Fruit fly (Drosophila melanogaster) whole organism, embryonic: ENCODE data around the gene mRpS11.

Experiments used
- Aef1 ChIP-seq: fragments of 200-800 bp; sonication (Bioruptor generic); IDR thresholded peaks from 3 replicates; pipeline ENCODE4 v1.3.6; 2022; ENCODE audit warnings: missing biosample characterization, missing genetic modification characterization
- Bdp1 ChIP-seq: fragments of 200-800 bp; sonication (Bioruptor generic); optimal IDR thresholded peaks from 3 replicates; lab custom pipeline; 2016; ENCODE audit warnings: missing biosample characterization, missing genetic modification characterization
- C15 ChIP-seq: fragments of 200-800 bp; sonication (Bioruptor generic); IDR thresholded peaks from 3 replicates; pipeline ENCODE4 v1.3.6; 2022; ENCODE audit warnings: missing biosample characterization, missing genetic modification characterization
- CG10147 ChIP-seq: fragments of 200-800 bp; sonication (Bioruptor generic); optimal IDR thresholded peaks from 2 replicates; lab custom pipeline; 2019; ENCODE audit warnings: missing biosample characterization, mild to moderate bottlenecking, missing genetic modification characterization, moderate library complexity
- CG12219 ChIP-seq: fragments of 200-800 bp; sonication (Bioruptor generic); optimal IDR thresholded peaks from 3 replicates; lab custom pipeline; 2018; ENCODE audit warnings: missing biosample characterization, mild to moderate bottlenecking, missing genetic modification characterization
- CG13624 ChIP-seq: fragments of 200-800 bp; sonication (Bioruptor generic); optimal IDR thresholded peaks from 2 replicates; lab custom pipeline; 2016; ENCODE audit warnings: missing biosample characterization, missing genetic modification characterization
- CG15011 ChIP-seq: fragments of 200-800 bp; sonication (Bioruptor generic); optimal IDR thresholded peaks from 3 replicates; lab custom pipeline; 2018; ENCODE audit warnings: missing biosample characterization, mild to moderate bottlenecking, missing genetic modification characterization
- CG15269 ChIP-seq: fragments of 200-800 bp; sonication (Bioruptor generic); optimal IDR thresholded peaks from 2 replicates; lab custom pipeline; 2018; ENCODE audit warnings: missing biosample characterization, mild to moderate bottlenecking, missing genetic modification characterization, moderate library complexity
- CG15696 ChIP-seq: fragments of 200-800 bp; sonication (Bioruptor generic); optimal IDR thresholded peaks from 2 replicates; lab custom pipeline; 2019; ENCODE audit warnings: missing biosample characterization, mild to moderate bottlenecking, missing genetic modification characterization, moderate library complexity
- CG2199 ChIP-seq: fragments of 200-800 bp; sonication (Bioruptor generic); IDR thresholded peaks from 3 replicates; pipeline ENCODE4 v1.3.6; 2022; ENCODE audit warnings: missing biosample characterization, missing genetic modification characterization
- CG32767 ChIP-seq: fragments of 200-800 bp; sonication (Bioruptor generic); IDR thresholded peaks from 2 replicates; pipeline ENCODE4 v1.3.6; 2022; ENCODE audit warnings: missing biosample characterization, missing genetic modification characterization
- CG4360 ChIP-seq: fragments of 200-800 bp; sonication (Bioruptor generic); IDR thresholded peaks from 2 replicates; pipeline ENCODE4 v1.3.6; 2022; ENCODE audit warnings: missing biosample characterization, missing genetic modification characterization
- CG43689 ChIP-seq: fragments of 200-800 bp; sonication (Bioruptor generic); IDR thresholded peaks from 2 replicates; pipeline ENCODE4 v1.3.6; 2022; ENCODE audit warnings: missing biosample characterization, missing genetic modification characterization
- CG6813 ChIP-seq: fragments of 200-800 bp; sonication (Bioruptor generic); optimal IDR thresholded peaks from 2 replicates; lab custom pipeline; 2017; ENCODE audit warnings: missing biosample characterization, missing genetic modification characterization, mild to moderate bottlenecking, moderate library complexity, missing genetic modification reagents
- Camta ChIP-seq: fragments of 200-800 bp; sonication (Bioruptor generic); optimal IDR thresholded peaks from 2 replicates; lab custom pipeline; 2016; ENCODE audit warnings: missing biosample characterization, missing genetic modification characterization
- Chrac-16 ChIP-seq: fragments of 200-800 bp; sonication (Bioruptor generic); optimal IDR thresholded peaks from 3 replicates; lab custom pipeline; 2016; ENCODE audit warnings: missing biosample characterization, missing genetic modification characterization
- Doc2 ChIP-seq: fragments of 200-800 bp; sonication (Bioruptor generic); IDR thresholded peaks from 2 replicates; pipeline ENCODE4 v1.3.6; 2022; ENCODE audit warnings: missing biosample characterization, missing genetic modification characterization
- Dref ChIP-seq: fragments of 200-800 bp; sonication (Bioruptor generic); IDR thresholded peaks from 2 replicates; pipeline ENCODE4 v1.3.6; 2022; ENCODE audit warnings: missing biosample characterization, missing genetic modification characterization
- Fer2 ChIP-seq: fragments of 200-800 bp; sonication (Bioruptor generic); optimal IDR thresholded peaks from 2 replicates; lab custom pipeline; 2018; ENCODE audit warnings: missing biosample characterization, mild to moderate bottlenecking, missing genetic modification characterization, moderate library complexity
- HLH3B ChIP-seq: fragments of 200-800 bp; sonication (Bioruptor generic); IDR thresholded peaks from 2 replicates; pipeline ENCODE4 v1.3.6; 2022; ENCODE audit warnings: missing biosample characterization, missing genetic modification characterization
- HLH4C ChIP-seq: fragments of 200-800 bp; sonication (Bioruptor generic); IDR thresholded peaks from 3 replicates; pipeline ENCODE4 v1.3.6; 2022; ENCODE audit warnings: missing biosample characterization, missing genetic modification characterization; ENCODE audit not compliant: partially characterized antibody
- NC2β ChIP-seq: fragments of 200-800 bp; sonication (Bioruptor generic); optimal IDR thresholded peaks from 2 replicates; lab custom pipeline; 2016; ENCODE audit warnings: missing biosample characterization, missing genetic modification characterization
- Optix ChIP-seq: fragments of 200-800 bp; sonication (Bioruptor generic); IDR thresholded peaks from 3 replicates; pipeline ENCODE4 v1.3.6; 2022; ENCODE audit warnings: missing biosample characterization, missing genetic modification characterization
- Trl ChIP-seq, 3 experiments: fragments of >200 bp in 2 of 3; fragments of 200-800 bp in 1 of 3; sonication (Bioruptor generic) in 1 of 3; optimal IDR thresholded peaks; 2 replicates in 1 of 3; 3 replicates in 2 of 3; lab custom pipeline; 2016 to 2017; ENCODE audit warnings: missing biosample characterization in 1 of 3, missing genetic modification characterization in 1 of 3
- Usf ChIP-seq: fragments of 200-800 bp; sonication (Bioruptor generic); optimal IDR thresholded peaks from 2 replicates; lab custom pipeline; 2017; ENCODE audit warnings: missing genotype, missing biosample characterization, missing genetic modification characterization
- Vsx1 ChIP-seq: fragments of 200-800 bp; sonication (Bioruptor generic); optimal IDR thresholded peaks from 2 replicates; lab custom pipeline; 2017; ENCODE audit warnings: missing biosample characterization, mild to moderate bottlenecking, missing genetic modification characterization, missing genetic modification reagents
- al ChIP-seq: fragments of 200-800 bp; sonication (Bioruptor generic); IDR thresholded peaks from 2 replicates; pipeline ENCODE4 v1.3.6; 2022; ENCODE audit warnings: missing biosample characterization, missing genetic modification characterization
- ash1 ChIP-seq: fragments of 200-800 bp; sonication (Bioruptor generic); optimal IDR thresholded peaks from 2 replicates; lab custom pipeline; 2018; ENCODE audit warnings: missing biosample characterization, mild to moderate bottlenecking, missing genetic modification characterization
- ato ChIP-seq: fragments of 200-800 bp; sonication (Bioruptor generic); IDR thresholded peaks from 2 replicates; pipeline ENCODE4 v1.3.6; 2022; ENCODE audit warnings: missing biosample characterization, missing genetic modification characterization; ENCODE audit not compliant: partially characterized antibody
- chm ChIP-seq: fragments of 200-800 bp; sonication (Bioruptor generic); IDR thresholded peaks from 2 replicates; pipeline ENCODE4 v1.3.6; 2022; ENCODE audit warnings: missing biosample characterization, missing genetic modification characterization
- chn ChIP-seq: fragments of 200-800 bp; sonication (Bioruptor generic); optimal IDR thresholded peaks from 2 replicates; lab custom pipeline; 2016; ENCODE audit warnings: missing biosample characterization, missing genetic modification characterization
- danr ChIP-seq: fragments of 200-800 bp; sonication (Bioruptor generic); IDR thresholded peaks from 2 replicates; pipeline ENCODE4 v1.3.6; 2022; ENCODE audit warnings: missing biosample characterization, missing genetic modification characterization
- fd96Cb ChIP-seq: fragments of 200-800 bp; sonication (Bioruptor generic); optimal IDR thresholded peaks from 2 replicates; lab custom pipeline; 2018; ENCODE audit warnings: missing biosample characterization, mild to moderate bottlenecking, missing genetic modification characterization, moderate library complexity
- grn ChIP-seq: fragments of 200-800 bp; sonication (Bioruptor generic); optimal IDR thresholded peaks from 3 replicates; lab custom pipeline; 2017; ENCODE audit warnings: missing biosample characterization, missing genetic modification characterization
- gsb ChIP-seq: fragments of 200-800 bp; sonication (Bioruptor generic); IDR thresholded peaks from 2 replicates; pipeline ENCODE4 v1.3.6; 2022; ENCODE audit warnings: missing biosample characterization, missing genetic modification characterization
- gt ChIP-seq: fragments of 200-800 bp; sonication (Bioruptor generic); IDR thresholded peaks from 2 replicates; pipeline ENCODE4 v1.3.6; 2022; ENCODE audit warnings: missing biosample characterization, missing genetic modification characterization
- her ChIP-seq: fragments of 200-800 bp; sonication (Bioruptor generic); optimal IDR thresholded peaks from 2 replicates; lab custom pipeline; 2016; ENCODE audit warnings: missing biosample characterization, missing genetic modification characterization
- jigr1 ChIP-seq: fragments of 200-800 bp; sonication (Bioruptor generic); IDR thresholded peaks from 3 replicates; pipeline ENCODE4 v1.3.6; 2022; ENCODE audit warnings: missing biosample characterization, missing genetic modification characterization
- ken ChIP-seq: fragments of 200-800 bp; sonication (Bioruptor generic); IDR thresholded peaks from 3 replicates; pipeline ENCODE4 v1.3.6; 2022; ENCODE audit warnings: missing biosample characterization, missing genetic modification characterization
- pho ChIP-seq: fragments of 200-800 bp; sonication (Bioruptor generic); optimal IDR thresholded peaks from 2 replicates; lab custom pipeline; 2016; ENCODE audit warnings: missing biosample characterization, missing genetic modification characterization
- pum ChIP-seq: fragments of 200-800 bp; sonication (Bioruptor generic); optimal IDR thresholded peaks from 2 replicates; lab custom pipeline; 2016; ENCODE audit warnings: missing biosample characterization, missing genetic modification characterization
- pzg ChIP-seq: fragments of 200-800 bp; sonication (Bioruptor generic); optimal IDR thresholded peaks from 3 replicates; lab custom pipeline; 2018; ENCODE audit warnings: missing biosample characterization, mild to moderate bottlenecking, missing genetic modification characterization, moderate library complexity
- scrt ChIP-seq: fragments of 200-800 bp; sonication (Bioruptor generic); optimal IDR thresholded peaks from 2 replicates; lab custom pipeline; 2018; ENCODE audit warnings: missing biosample characterization, mild to moderate bottlenecking, missing genetic modification characterization, moderate library complexity
- sens ChIP-seq: fragments of 200-800 bp; sonication (Bioruptor generic); peaks from one replicate; lab custom pipeline; 2016; ENCODE audit warnings: missing biosample characterization, missing genetic modification characterization
- sens-2 ChIP-seq: fragments of 200-800 bp; sonication (Bioruptor generic); IDR thresholded peaks from 2 replicates; pipeline ENCODE4 v1.3.6; 2022; ENCODE audit warnings: missing biosample characterization, missing genetic modification characterization
- sob ChIP-seq: fragments of 200-800 bp; sonication (Bioruptor generic); IDR thresholded peaks from 2 replicates; pipeline ENCODE4 v1.3.6; 2022; ENCODE audit warnings: missing biosample characterization, missing genetic modification characterization
- sqz ChIP-seq: fragments of 200-800 bp; sonication (Bioruptor generic); optimal IDR thresholded peaks from 3 replicates; lab custom pipeline; 2018; ENCODE audit warnings: missing biosample characterization, mild to moderate bottlenecking, missing genetic modification characterization
- ssp ChIP-seq: fragments of 200-800 bp; sonication (Bioruptor generic); IDR thresholded peaks from 2 replicates; pipeline ENCODE4 v1.3.6; 2022; ENCODE audit warnings: missing biosample characterization, missing genetic modification characterization
- tap ChIP-seq: fragments of 200-800 bp; optimal IDR thresholded peaks from 3 replicates; lab custom pipeline; 2019; ENCODE audit warnings: missing biosample characterization, mild to moderate bottlenecking, missing genetic modification characterization, moderate library complexity
- tgo ChIP-seq: fragments of 200-800 bp; sonication (Bioruptor generic); IDR thresholded peaks from 3 replicates; pipeline ENCODE4 v1.3.6; 2022; ENCODE audit warnings: missing biosample characterization, missing genetic modification characterization
- unpg ChIP-seq: fragments of 200-800 bp; sonication (Bioruptor generic); optimal IDR thresholded peaks from 3 replicates; lab custom pipeline; 2018; ENCODE audit warnings: missing biosample characterization, mild to moderate bottlenecking, missing genetic modification characterization, moderate library complexity
- usp ChIP-seq: fragments of >200 bp; optimal IDR thresholded peaks from 2 replicates; lab custom pipeline; 2017; ENCODE audit warnings: missing biosample characterization, missing genetic modification characterization
- wor ChIP-seq: fragments of 200-800 bp; sonication (Bioruptor generic); IDR thresholded peaks from 2 replicates; pipeline ENCODE4 v1.3.6; 2022; ENCODE audit warnings: missing biosample characterization, missing genetic modification characterization

Gene mRpS11

DNA sequence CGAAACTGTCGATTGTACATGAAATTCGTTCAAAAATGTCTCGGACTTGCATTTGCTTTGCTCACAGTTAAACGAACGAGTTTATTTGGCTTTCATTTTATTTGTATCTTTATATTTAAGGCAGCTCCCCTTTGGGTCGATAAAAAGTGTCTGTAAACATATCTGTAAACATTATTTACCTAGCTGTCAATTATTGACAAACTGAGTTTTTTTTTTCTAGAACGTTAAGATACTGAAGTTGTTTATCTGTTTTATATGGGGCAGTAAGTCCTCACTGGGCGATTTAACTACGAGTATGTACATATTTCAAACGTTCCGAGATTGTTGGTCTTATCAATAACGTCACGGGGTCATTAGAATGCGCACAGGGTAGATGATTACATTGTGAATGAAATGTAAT is 43.1 kb downstream of the mRpS11 start (continued):
- TF ChIP-seq wor (GFP tag; lab: Robert Waterston, UW) = no peak
- no peak for TF ChIP-seq C15 (GFP tag; lab: Robert Waterston, UW)
- TF ChIP-seq CG15011 (GFP tag; lab: Kevin White, UChicago) = peak; percentile 34
- no peak for TF ChIP-seq Usf (GFP tag; lab: Kevin White, UChicago)
- TF ChIP-seq CG10147 = peak; percentile 35
- TF ChIP-seq tap = no peak
- peak; percentile 77 for TF ChIP-seq sqz
- no peak for TF ChIP-seq ato (GFP tag; lab: Robert Waterston, UW)
- TF ChIP-seq Aef1 = no peak
- no peak for TF ChIP-seq HLH4C
- no peak for TF ChIP-seq jigr1 (GFP tag; lab: Robert Waterston, UW)
- TF ChIP-seq sens (GFP tag; lab: Kevin White, UChicago) = peak; percentile 70
- no peak for TF ChIP-seq HLH3B (GFP tag; lab: Robert Waterston, UW)
- no peak for TF ChIP-seq Dref
- no peak for TF ChIP-seq tgo (GFP tag; lab: Robert Waterston, UW)
- no peak for TF ChIP-seq pho (GFP tag; lab: Kevin White, UChicago)
- TF ChIP-seq ssp (GFP tag; lab: Robert Waterston, UW) = no peak
- TF ChIP-seq CG13624 = no peak
- TF ChIP-seq gsb (GFP tag; lab: Robert Waterston, UW) = no peak
- no peak for TF ChIP-seq fd96Cb (tag; lab: Kevin White, UChicago)
- TF ChIP-seq chm = no peak
- TF ChIP-seq chn (GFP tag; lab: Kevin White, UChicago) = no peak
- no peak for TF ChIP-seq CG32767 (GFP tag; lab: Robert Waterston, UW)
- TF ChIP-seq unpg (GFP tag; lab: Kevin White, UChicago) = peak; percentile 46
- TF ChIP-seq CG15696 = peak; percentile 50
- TF ChIP-seq Fer2 (tag; lab: Kevin White, UChicago) = no peak
- TF ChIP-seq Bdp1 (GFP tag; lab: Kevin White, UChicago) = no peak
- TF ChIP-seq pzg (GFP tag; lab: Kevin White, UChicago) = no peak
- TF ChIP-seq usp (GFP tag; lab: Kevin White, UChicago) = no peak
- no peak for TF ChIP-seq Optix
- TF ChIP-seq CG43689 (GFP tag; lab: Robert Waterston, UW) = no peak
- TF ChIP-seq NC2β (GFP tag; lab: Kevin White, UChicago) = no peak
- no peak for TF ChIP-seq her (GFP tag; lab: Kevin White, UChicago)
- no peak for TF ChIP-seq Doc2 (GFP tag; lab: Robert Waterston, UW)
- TF ChIP-seq ash1 = no peak
- no peak for TF ChIP-seq gt (GFP tag; lab: Robert Waterston, UW)
- TF ChIP-seq Trl (optimal IDR thresholded peaks at IDR 0.05; lab: Kevin White, UChicago) = no peak
- no peak for TF ChIP-seq Trl (GFP tag; optimal IDR thresholded peaks at IDR 0.05; lab: Kevin White, UChicago)
- TF ChIP-seq Chrac-16 (GFP tag; lab: Kevin White, UChicago) = no peak
- no peak for TF ChIP-seq scrt (GFP tag; lab: Kevin White, UChicago)
- TF ChIP-seq sens-2 (GFP tag; lab: Robert Waterston, UW) = no peak
- no peak for TF ChIP-seq CG15269 (tag; lab: Kevin White, UChicago)
- peak; percentile 45 for TF ChIP-seq grn (GFP tag; lab: Kevin White, UChicago)
- TF ChIP-seq danr (GFP tag; lab: Robert Waterston, UW) = no peak
- TF ChIP-seq CG2199 = no peak
- TF ChIP-seq CG6813 (GFP tag; lab: Kevin White, UChicago) = peak; percentile 63
- no peak for TF ChIP-seq Vsx1 (GFP tag; lab: Kevin White, UChicago)
- no peak for TF ChIP-seq ken (GFP tag; lab: Robert Waterston, UW)
- TF ChIP-seq pum (GFP tag; lab: Kevin White, UChicago) = no peak
- no peak for TF ChIP-seq sob (GFP tag; lab: Robert Waterston, UW)
- TF ChIP-seq al (GFP tag; lab: Robert Waterston, UW) = no peak
- TF ChIP-seq CG12219 = peak; percentile 37
- no peak for TF ChIP-seq CG4360 (GFP tag; lab: Robert Waterston, UW)
- no peak for TF ChIP-seq Camta (GFP tag; lab: Kevin White, UChicago)
